Fruit fly (Drosophila melanogaster): Measurements from ENCODE around the gene Hip1.

Hip1 gene

dm6 chr3L:12720699-12721098 lies 52.7 kb downstream of the Hip1 start:
- TF ChIP-seq Lpt (GFP tag; optimal IDR thresholded peaks at IDR 0.05) (no peak), svp (GFP tag) (peak; percentile 59)

All from whole organism, prepupa.